Worm (Caenorhabditis elegans): ENCODE data around the gene unc-47.

ce11 chrIII:10156269-10156668, 29.8 kb downstream of the unc-47 start:
- TF ChIP-seq unc-62 (GFP tag; optimal IDR thresholded peaks at IDR 0.05) (no peak), nhr-179 (tag; optimal IDR thresholded peaks at IDR 0.05) (no peak), unc-130 (GFP tag; optimal IDR thresholded peaks at IDR 0.05) (no peak), chd-7 (tag; optimal IDR thresholded peaks at IDR 0.05) (no peak), sptf-2 (GFP tag; optimal IDR thresholded peaks at IDR 0.05) (no peak)
